Worm (Caenorhabditis elegans) whole organism, L1 larva: ENCODE results near the gene ceh-38.

Experiments used
- C16A3.4 ChIP-seq: fragments of 150-350 bp; optimal IDR thresholded peaks from 2 replicates; lab custom pipeline; 2014; ENCODE audit warnings: missing biosample characterization, missing genetic modification characterization
- C34B4.2 ChIP-seq: sonication (generic microtip); optimal IDR thresholded peaks from 2 replicates; lab custom pipeline; 2017; ENCODE audit warnings: mild to moderate bottlenecking, missing genetic modification characterization, missing compliant biosample characterization
- F16B12.6 ChIP-seq: fragments of 150-350 bp; optimal IDR thresholded peaks from 2 replicates; lab custom pipeline; 2014; ENCODE audit warnings: missing biosample characterization, missing genetic modification characterization
- Y116A8C.19 ChIP-seq: sonication (generic microtip); optimal IDR thresholded peaks from 2 replicates; lab custom pipeline; 2016; ENCODE audit warnings: missing compliant biosample characterization, missing genetic modification characterization, borderline replicate concordance
- aha-1 ChIP-seq: fragments of 150-350 bp; optimal IDR thresholded peaks from 2 replicates; lab custom pipeline; 2014; ENCODE audit warnings: missing biosample characterization, missing genetic modification characterization
- ceh-63 ChIP-seq: fragments of 200-800 bp; sonication (Bioruptor generic); optimal IDR thresholded peaks from 2 replicates; lab custom pipeline; 2018; ENCODE audit warnings: mild to moderate bottlenecking, missing genetic modification characterization, missing compliant biosample characterization
- ceh-82 ChIP-seq, 3 experiments: fragments of 150-350 bp in 1 of 3; sonication (generic microtip) in 2 of 3; optimal IDR thresholded peaks; 2 replicates each; lab custom pipeline; 2014 to 2017; ENCODE audit warnings: missing biosample characterization in 3 of 3, missing genetic modification characterization in 3 of 3
- ceh-88 ChIP-seq: fragments of 200-800 bp; sonication (Bioruptor generic); IDR thresholded peaks from 2 replicates; pipeline ENCODE4 v1.3.6; 2022; ENCODE audit warnings: missing genetic modification characterization, missing compliant biosample characterization
- ceh-90 ChIP-seq: sonication (generic microtip); optimal IDR thresholded peaks from 2 replicates; lab custom pipeline; 2016; ENCODE audit warnings: missing genetic modification characterization, missing compliant biosample characterization
- ces-1 ChIP-seq: fragments of 150-350 bp; optimal IDR thresholded peaks from 2 replicates; lab custom pipeline; 2014; ENCODE audit warnings: missing biosample characterization, missing genetic modification reagents, missing genetic modification characterization
- dsc-1 ChIP-seq: sonication (generic microtip); optimal IDR thresholded peaks from 2 replicates; lab custom pipeline; 2016; ENCODE audit warnings: mild to moderate bottlenecking, missing genetic modification characterization, missing compliant biosample characterization
- efl-1 ChIP-seq, 4 experiments: fragments of 150-350 bp; optimal IDR thresholded peaks in 3 of 4; peaks in 1 of 4; 1 replicate in 1 of 4; 2 replicates in 3 of 4; lab custom pipeline; 2014; ENCODE audit warnings: missing biosample characterization in 2 of 4, missing genetic modification characterization in 2 of 4, missing genetic modification reagents in 2 of 4
- egl-13 ChIP-seq: sonication (generic microtip); optimal IDR thresholded peaks from 2 replicates; lab custom pipeline; 2016; ENCODE audit warnings: missing genotype, missing genetic modification reagents, missing genetic modification characterization, missing compliant biosample characterization
- elt-2 ChIP-seq: sonication (generic microtip); optimal IDR thresholded peaks from 2 replicates; lab custom pipeline; 2016; ENCODE audit warnings: missing genetic modification characterization, mild to moderate bottlenecking, inconsistent platforms, missing compliant biosample characterization, missing genetic modification reagents
- ets-5 ChIP-seq: fragments of 200-800 bp; sonication (Bioruptor generic); IDR thresholded peaks from 2 replicates; pipeline ENCODE4 v1.3.6; 2022; ENCODE audit warnings: missing genetic modification characterization, missing compliant biosample characterization
- fkh-4 ChIP-seq: sonication (generic microtip); optimal IDR thresholded peaks from 2 replicates; lab custom pipeline; 2016; ENCODE audit warnings: missing compliant biosample characterization, missing genetic modification characterization, borderline replicate concordance
- fkh-8 ChIP-seq: sonication (generic microtip); optimal IDR thresholded peaks from 2 replicates; lab custom pipeline; 2016; ENCODE audit warnings: mild to moderate bottlenecking, missing genetic modification characterization, missing compliant biosample characterization
- grh-1 ChIP-seq: fragments of 200-800 bp; sonication (Bioruptor generic); IDR thresholded peaks from 2 replicates; pipeline ENCODE4 v1.3.6; 2022; ENCODE audit warnings: missing genetic modification reagents, missing genetic modification characterization, missing compliant biosample characterization
- hlh-17 ChIP-seq: fragments of 200-800 bp; sonication (Bioruptor generic); optimal IDR thresholded peaks from 2 replicates; lab custom pipeline; 2018; ENCODE audit warnings: missing genetic modification characterization, mild to moderate bottlenecking, missing compliant biosample characterization, moderate library complexity, borderline replicate concordance
- hlh-4 ChIP-seq: sonication (generic microtip); optimal IDR thresholded peaks from 2 replicates; lab custom pipeline; 2016; ENCODE audit warnings: mild to moderate bottlenecking, missing genetic modification characterization, missing compliant biosample characterization
- hpl-2 ChIP-seq: fragments of 150-350 bp; optimal IDR thresholded peaks from 2 replicates; lab custom pipeline; 2014; ENCODE audit warnings: missing biosample characterization, missing genetic modification reagents, missing genetic modification characterization
- irx-1 ChIP-seq: sonication (generic microtip); optimal IDR thresholded peaks from 2 replicates; lab custom pipeline; 2016; ENCODE audit warnings: missing genetic modification characterization, missing compliant biosample characterization
- isw-1 ChIP-seq: fragments of 200-800 bp; sonication (Bioruptor generic); IDR thresholded peaks from 2 replicates; pipeline ENCODE4 v1.3.6; 2022; ENCODE audit warnings: missing genetic modification characterization, missing compliant biosample characterization
- lin-14 ChIP-seq: fragments of 200-800 bp; sonication (Bioruptor generic); optimal IDR thresholded peaks from 2 replicates; lab custom pipeline; 2018; ENCODE audit warnings: mild to moderate bottlenecking, missing genetic modification characterization, moderate library complexity, missing compliant biosample characterization
- lin-15B ChIP-seq: fragments of 150-350 bp; sonication (generic microtip); optimal IDR thresholded peaks from 3 replicates; lab custom pipeline; 2014; ENCODE audit warnings: missing biosample characterization, missing genetic modification characterization
- mef-2 ChIP-seq: fragments of 150-350 bp; optimal IDR thresholded peaks from 2 replicates; lab custom pipeline; 2014; ENCODE audit warnings: missing biosample characterization, missing genetic modification characterization
- nhr-11 ChIP-seq: fragments of 150-350 bp; optimal IDR thresholded peaks from 2 replicates; lab custom pipeline; 2014; ENCODE audit warnings: missing biosample characterization, missing genetic modification characterization
- nhr-237 ChIP-seq: fragments of 150-350 bp; optimal IDR thresholded peaks from 2 replicates; lab custom pipeline; 2014; ENCODE audit warnings: missing biosample characterization, missing genetic modification characterization
- nhr-77 ChIP-seq: fragments of 150-350 bp; optimal IDR thresholded peaks from 2 replicates; lab custom pipeline; 2014; ENCODE audit warnings: missing biosample characterization, missing genetic modification characterization
- nhr-84 ChIP-seq: sonication (generic microtip); optimal IDR thresholded peaks from 2 replicates; lab custom pipeline; 2017; ENCODE audit warnings: missing biosample characterization, missing genetic modification characterization
- pqm-1 ChIP-seq: sonication (generic microtip); optimal IDR thresholded peaks from 3 replicates; lab custom pipeline; 2017; ENCODE audit warnings: missing biosample characterization, missing genetic modification characterization
- tbx-2 ChIP-seq: sonication (generic microtip); optimal IDR thresholded peaks from 2 replicates; lab custom pipeline; 2016; ENCODE audit warnings: missing genetic modification characterization, missing compliant biosample characterization
- unc-130 ChIP-seq: fragments of 150-350 bp; optimal IDR thresholded peaks from 2 replicates; lab custom pipeline; 2017; ENCODE audit warnings: missing biosample characterization, missing genetic modification characterization, inconsistent platforms
- unc-30 ChIP-seq: sonication (generic microtip); optimal IDR thresholded peaks from 2 replicates; lab custom pipeline; 2017; ENCODE audit warnings: missing biosample characterization, missing genetic modification characterization
- unc-62 ChIP-seq: fragments of 150-350 bp; optimal IDR thresholded peaks from 2 replicates; lab custom pipeline; 2014; ENCODE audit warnings: missing biosample characterization, missing genetic modification reagents, missing genetic modification characterization
- unc-86 ChIP-seq: sonication (generic microtip); optimal IDR thresholded peaks from 2 replicates; lab custom pipeline; 2016; ENCODE audit warnings: missing genetic modification characterization, missing compliant biosample characterization
- unc-98 ChIP-seq: fragments of 200-800 bp; sonication (Bioruptor generic); IDR thresholded peaks from 2 replicates; pipeline ENCODE4 v1.3.6; 2022; ENCODE audit warnings: missing genetic modification characterization, missing compliant biosample characterization
- zag-1 ChIP-seq: fragments of 150-350 bp; optimal IDR thresholded peaks from 2 replicates; lab custom pipeline; 2014; ENCODE audit warnings: missing biosample characterization, missing genetic modification characterization
- zip-4 ChIP-seq: fragments of 200-800 bp; sonication (Bioruptor generic); optimal IDR thresholded peaks from 2 replicates; lab custom pipeline; 2018; ENCODE audit warnings: mild to moderate bottlenecking, missing genetic modification characterization, moderate library complexity, missing compliant biosample characterization
- ztf-11 ChIP-seq, 2 experiments: sonication (generic microtip); optimal IDR thresholded peaks; 2 replicates each; lab custom pipeline; 2016 to 2017; ENCODE audit warnings: missing genetic modification characterization in 2 of 2, missing biosample characterization in 1 of 2, missing compliant biosample characterization in 1 of 2

Gene ceh-38

DNA sequence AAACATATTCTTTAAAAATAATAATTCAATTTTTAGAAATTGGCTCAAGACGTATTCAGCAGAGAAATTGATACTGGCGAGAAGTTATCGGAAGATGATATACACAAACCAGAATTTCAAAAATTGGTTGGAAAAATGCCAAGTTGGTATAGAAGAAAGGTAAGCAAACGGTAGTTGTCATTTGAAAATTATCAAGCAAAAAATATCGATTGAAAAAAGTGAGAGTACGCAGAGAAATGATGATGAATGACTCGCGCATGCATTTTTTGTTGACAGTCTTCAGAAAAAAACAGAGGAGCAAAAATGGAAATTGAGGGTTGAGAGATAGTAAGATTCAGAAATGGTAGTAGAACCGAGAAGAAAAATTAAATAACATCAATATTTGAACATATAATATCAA, 18.3 kb upstream of the ceh-38 start:
- TF ChIP-seq efl-1 (optimal IDR thresholded peaks at IDR 0.05; lab: Kevin White, UChicago) (no peak), efl-1 (GFP tag; optimal IDR thresholded peaks at IDR 0.05 in 1 of 2; lab: Kevin White, UChicago) (peak in 1 of 2 experiments; percentile 11), hlh-17 (GFP tag; lab: Kevin White, UChicago) (no peak), C16A3.4 (tag; lab: Kevin White, UChicago) (no peak), ceh-90 (tag; lab: Kevin White, UChicago) (no peak)

DNA sequence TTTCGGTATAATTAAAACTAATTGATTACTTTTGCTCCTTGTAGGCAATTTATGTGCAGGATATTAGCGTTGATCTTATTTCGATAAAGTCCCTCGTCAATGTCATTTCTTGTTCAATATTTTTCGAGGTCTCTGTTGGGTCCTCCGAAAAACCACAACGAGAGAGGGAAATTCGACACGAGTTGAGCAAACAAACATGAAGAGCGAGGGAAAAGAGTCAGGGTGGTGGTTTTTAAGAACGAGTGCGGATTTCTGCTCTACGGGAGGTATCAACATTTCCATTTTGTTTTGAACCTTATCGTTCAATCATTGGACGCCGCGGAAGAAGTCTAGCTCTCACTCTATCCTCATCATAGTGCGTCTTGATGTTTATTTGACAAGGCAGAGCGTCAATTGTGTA, 16.6 kb upstream of the ceh-38 start:
- TF ChIP-seq dsc-1 (tag; lab: Kevin White, UChicago) (no peak), lin-14 (GFP tag; lab: Kevin White, UChicago) (peak; percentile 5), elt-2 (no peak)

DNA sequence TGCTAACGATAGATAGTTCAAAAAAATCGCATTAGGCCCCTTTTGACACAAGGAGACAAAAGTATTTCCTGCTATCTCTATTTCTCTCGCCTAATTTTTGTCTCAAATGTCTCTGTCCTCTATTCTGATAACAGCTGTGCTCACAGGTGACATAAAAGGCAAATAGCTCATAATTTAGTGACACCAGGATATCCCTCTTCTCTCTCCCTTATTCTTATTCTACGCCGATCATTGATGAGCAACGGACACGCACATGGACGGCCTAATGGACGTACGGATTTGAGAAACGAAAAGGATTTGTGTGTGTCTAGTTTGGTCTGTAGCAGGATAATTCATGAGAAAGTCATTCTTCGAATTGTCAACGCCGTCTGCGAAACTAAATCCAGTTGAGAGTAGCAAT, 15.4 kb upstream of the ceh-38 start:
- TF ChIP-seq ceh-63 (GFP tag; lab: Kevin White, UChicago) = no peak
- TF ChIP-seq pqm-1 (tag; lab: Kevin White, UChicago) = no peak
- TF ChIP-seq ceh-90 (tag; lab: Kevin White, UChicago) = no peak
- no peak for TF ChIP-seq ceh-88 (GFP tag; lab: Robert Waterston, UW)
- no peak for TF ChIP-seq lin-14 (GFP tag; lab: Kevin White, UChicago)
- no peak for TF ChIP-seq hpl-2 (GFP tag; lab: Kevin White, UChicago)
- TF ChIP-seq unc-62 (GFP tag; lab: Kevin White, UChicago) = no peak
- no peak for TF ChIP-seq grh-1 (GFP tag; lab: Robert Waterston, UW)
- TF ChIP-seq fkh-8 = no peak
- peak; percentile 36 for TF ChIP-seq unc-86 (tag; lab: Kevin White, UChicago)
- peak; percentile 19 for TF ChIP-seq egl-13
- TF ChIP-seq lin-15B (tag; lab: Kevin White, UChicago) = no peak
- no peak for TF ChIP-seq C16A3.4 (tag; lab: Kevin White, UChicago)
- TF ChIP-seq aha-1 = no peak
- no peak for TF ChIP-seq zip-4 (GFP tag; lab: Kevin White, UChicago)
- TF ChIP-seq nhr-11 (tag; lab: Kevin White, UChicago) = no peak
- TF ChIP-seq Y116A8C.19 (tag; lab: Kevin White, UChicago) = no peak
- TF ChIP-seq efl-1 (optimal IDR thresholded peaks at IDR 0.05; lab: Kevin White, UChicago) = no peak
- TF ChIP-seq efl-1 (GFP tag; optimal IDR thresholded peaks at IDR 0.05 in 1 of 2; lab: Kevin White, UChicago) = peak in 1 of 2 experiments; percentile 88
- no peak for TF ChIP-seq isw-1
- TF ChIP-seq F16B12.6 (tag; lab: Kevin White, UChicago) = no peak
- TF ChIP-seq ztf-11 (tag; optimal IDR thresholded peaks at IDR 0.05; lab: Kevin White, UChicago) = peak in 1 of 2 experiments; percentile 50
- TF ChIP-seq ceh-82 (tag; optimal IDR thresholded peaks at IDR 0.05; lab: Kevin White, UChicago) = no peak
- TF ChIP-seq C34B4.2 (tag; lab: Kevin White, UChicago) = no peak
- TF ChIP-seq ets-5 (GFP tag; lab: Robert Waterston, UW) = no peak
- no peak for TF ChIP-seq unc-98 (GFP tag; lab: Robert Waterston, UW)
- no peak for TF ChIP-seq hlh-4 (tag; lab: Kevin White, UChicago)
- no peak for TF ChIP-seq unc-30 (tag; lab: Kevin White, UChicago)
- TF ChIP-seq nhr-84 = no peak
- TF ChIP-seq zag-1 (tag; lab: Kevin White, UChicago) = no peak
- peak; percentile 41 for TF ChIP-seq dsc-1 (tag; lab: Kevin White, UChicago)
- TF ChIP-seq tbx-2 = peak; percentile 29
- no peak for TF ChIP-seq fkh-4 (tag; lab: Kevin White, UChicago)
- TF ChIP-seq mef-2 (tag; lab: Kevin White, UChicago) = no peak
- TF ChIP-seq nhr-237 (tag; lab: Kevin White, UChicago) = no peak
- no peak for TF ChIP-seq irx-1 (tag; lab: Kevin White, UChicago)
- TF ChIP-seq ces-1 (GFP tag; lab: Kevin White, UChicago) = no peak
- TF ChIP-seq unc-130 (tag; lab: Kevin White, UChicago) = no peak
- no peak for TF ChIP-seq nhr-77
- no peak for TF ChIP-seq elt-2
